Worm (Caenorhabditis elegans) whole organism, midembryonic: ENCODE results near the gene clec-127.

ENCODE experiments used
- klf-2 ChIP-seq: fragments of 200-800 bp; sonication (Bioruptor generic); conservative IDR thresholded peaks from 2 replicates; pipeline ENCODE4 v1.3.6; 2022; ENCODE audit warnings: missing genetic modification reagents, missing genetic modification characterization, missing compliant biosample characterization
- ztf-29 ChIP-seq: fragments of 200-800 bp; sonication (Bioruptor generic); IDR thresholded peaks from 2 replicates; pipeline ENCODE4 v1.3.6; 2022; ENCODE audit warnings: missing genetic modification reagents, missing genetic modification characterization, missing compliant biosample characterization

- TF ChIP-seq klf-2 (peak; percentile 84), ztf-29 (GFP tag; lab: Robert Waterston, UW) (peak; percentile 86; the same call in 1 of the 2 replicates)
These were observed 50.0 kb downstream of the clec-127 start, which contains the start of gene clec-126 for ce11 chrII:3518961-3519544.
